Fruit fly (Drosophila melanogaster) whole organism, embryonic: ENCODE data around the gene CG3566.

ENCODE experiments used
- Adf1 ChIP-seq: fragments of 200-800 bp; sonication (Bioruptor generic); IDR thresholded peaks from 2 replicates; pipeline ENCODE4 v1.3.6; 2022; ENCODE audit warnings: missing biosample characterization, missing genetic modification characterization
- Awh ChIP-seq: fragments of 200-800 bp; sonication (Bioruptor generic); IDR thresholded peaks from 2 replicates; pipeline ENCODE4, ENCODE4 v1.3.6; 2022; ENCODE audit warnings: missing biosample characterization, missing genetic modification characterization
- CG10267 ChIP-seq: fragments of 200-800 bp; sonication (Bioruptor generic); optimal IDR thresholded peaks from 2 replicates; lab custom pipeline; 2018; ENCODE audit warnings: missing biosample characterization, mild to moderate bottlenecking, missing genetic modification characterization, moderate library complexity
- CG11398 ChIP-seq: fragments of 200-800 bp; sonication (Bioruptor generic); optimal IDR thresholded peaks from 2 replicates; lab custom pipeline; 2016; ENCODE audit warnings: missing biosample characterization, missing genetic modification characterization
- CG11456 ChIP-seq: fragments of 200-800 bp; sonication (Bioruptor generic); IDR thresholded peaks from 3 replicates; pipeline ENCODE4 v1.3.6; 2022; ENCODE audit warnings: missing biosample characterization, missing genetic modification characterization
- CG12104 ChIP-seq: fragments of 200-800 bp; sonication (Bioruptor generic); optimal IDR thresholded peaks from 3 replicates; lab custom pipeline; 2016; ENCODE audit warnings: missing biosample characterization, missing genetic modification characterization
- CG12236 ChIP-seq: fragments of 200-800 bp; sonication (Bioruptor generic); optimal IDR thresholded peaks from 2 replicates; lab custom pipeline; 2016; ENCODE audit warnings: missing biosample characterization, missing genetic modification characterization
- CG13624 ChIP-seq: fragments of 200-800 bp; sonication (Bioruptor generic); optimal IDR thresholded peaks from 2 replicates; lab custom pipeline; 2016; ENCODE audit warnings: missing biosample characterization, missing genetic modification characterization
- CG13894 ChIP-seq: fragments of 200-800 bp; sonication (Bioruptor generic); optimal IDR thresholded peaks from 3 replicates; lab custom pipeline; 2018; ENCODE audit warnings: missing biosample characterization, mild to moderate bottlenecking, missing genetic modification characterization, moderate library complexity
- CG14050 ChIP-seq: fragments of 200-800 bp; sonication (Bioruptor generic); IDR thresholded peaks from 3 replicates; pipeline ENCODE4 v1.3.6; 2022; ENCODE audit warnings: missing biosample characterization, missing genetic modification characterization
- CG14965 ChIP-seq: fragments of 200-800 bp; sonication (Bioruptor generic); optimal IDR thresholded peaks from 2 replicates; lab custom pipeline; 2016; ENCODE audit warnings: missing biosample characterization, missing genetic modification characterization, borderline replicate concordance
- CG16813 ChIP-seq: fragments of 200-800 bp; sonication (Bioruptor generic); IDR thresholded peaks from 3 replicates; pipeline ENCODE4 v1.3.6; 2022; ENCODE audit warnings: missing biosample characterization, missing genetic modification characterization; ENCODE audit not compliant: partially characterized antibody
- CG17912 ChIP-seq: fragments of 200-800 bp; sonication (Bioruptor generic); optimal IDR thresholded peaks from 2 replicates; lab custom pipeline; 2018; ENCODE audit warnings: missing biosample characterization, mild to moderate bottlenecking, missing genetic modification characterization
- CG1832 ChIP-seq: fragments of 200-800 bp; sonication (Bioruptor generic); optimal IDR thresholded peaks from 2 replicates; lab custom pipeline; 2017; ENCODE audit warnings: missing biosample characterization, mild to moderate bottlenecking, missing genetic modification characterization, inconsistent platforms
- CG2120 ChIP-seq: fragments of 200-800 bp; sonication (Bioruptor generic); optimal IDR thresholded peaks from 3 replicates; lab custom pipeline; 2016; ENCODE audit warnings: missing biosample characterization, missing genetic modification characterization
- CG31224 ChIP-seq: fragments of 200-800 bp; sonication (Bioruptor generic); IDR thresholded peaks from 2 replicates; pipeline ENCODE4 v1.3.6; 2022; ENCODE audit warnings: missing biosample characterization, missing genetic modification characterization
- CG32767 ChIP-seq: fragments of 200-800 bp; sonication (Bioruptor generic); IDR thresholded peaks from 2 replicates; pipeline ENCODE4 v1.3.6; 2022; ENCODE audit warnings: missing biosample characterization, missing genetic modification characterization
- CG33213 ChIP-seq: fragments of 200-800 bp; sonication (Bioruptor generic); optimal IDR thresholded peaks from 3 replicates; lab custom pipeline; 2016; ENCODE audit warnings: missing biosample characterization, missing genetic modification characterization
- CG34422 ChIP-seq: fragments of 200-800 bp; sonication (Bioruptor generic); IDR thresholded peaks from 3 replicates; pipeline ENCODE4 v1.3.6; 2022; ENCODE audit warnings: missing biosample characterization, missing genetic modification characterization
- CG3726 ChIP-seq: fragments of 200-800 bp; sonication (Bioruptor generic); IDR thresholded peaks from 3 replicates; pipeline ENCODE4, ENCODE4 v1.3.6; 2022; ENCODE audit warnings: missing biosample characterization, missing genetic modification characterization
- CG7928 ChIP-seq: fragments of 200-800 bp; sonication (Bioruptor generic); optimal IDR thresholded peaks from 2 replicates; lab custom pipeline; 2017; ENCODE audit warnings: missing biosample characterization, mild to moderate bottlenecking, missing genetic modification characterization
- CG8388 ChIP-seq: fragments of 200-800 bp; sonication (Bioruptor generic); optimal IDR thresholded peaks from 2 replicates; lab custom pipeline; 2019; ENCODE audit warnings: missing biosample characterization, mild to moderate bottlenecking, missing genetic modification characterization, moderate library complexity
- CoRest ChIP-seq: fragments of 200-800 bp; sonication (Bioruptor generic); optimal IDR thresholded peaks from 3 replicates; lab custom pipeline; 2018; ENCODE audit warnings: missing biosample characterization, mild to moderate bottlenecking, missing genetic modification characterization, moderate library complexity
- CrebB ChIP-seq: fragments of 200-800 bp; sonication (Bioruptor generic); optimal IDR thresholded peaks from 3 replicates; lab custom pipeline; 2018; ENCODE audit warnings: missing biosample characterization, mild to moderate bottlenecking, missing genetic modification characterization
- D19B ChIP-seq: fragments of 200-800 bp; sonication (Bioruptor generic); optimal IDR thresholded peaks from 2 replicates; lab custom pipeline; 2017; ENCODE audit warnings: missing biosample characterization, mild to moderate bottlenecking, missing genetic modification characterization
- HLH4C ChIP-seq: fragments of 200-800 bp; sonication (Bioruptor generic); IDR thresholded peaks from 3 replicates; pipeline ENCODE4 v1.3.6; 2022; ENCODE audit warnings: missing biosample characterization, missing genetic modification characterization; ENCODE audit not compliant: partially characterized antibody
- Hand ChIP-seq: fragments of 200-800 bp; sonication (Bioruptor generic); optimal IDR thresholded peaks from 2 replicates; lab custom pipeline; 2017; ENCODE audit warnings: mild to moderate bottlenecking, missing biosample characterization, missing genetic modification reagents, missing genetic modification characterization
- NC2β ChIP-seq: fragments of 200-800 bp; sonication (Bioruptor generic); optimal IDR thresholded peaks from 2 replicates; lab custom pipeline; 2016; ENCODE audit warnings: missing biosample characterization, missing genetic modification characterization
- NFAT ChIP-seq: fragments of 200-800 bp; sonication (Bioruptor generic); IDR thresholded peaks from 2 replicates; pipeline ENCODE4 v1.3.6; 2022; ENCODE audit warnings: missing biosample characterization, missing genetic modification characterization
- Nf-YA ChIP-seq: fragments of 200-800 bp; sonication (Bioruptor generic); IDR thresholded peaks from 2 replicates; pipeline ENCODE4 v1.3.6; 2022; ENCODE audit warnings: missing biosample characterization, missing genetic modification characterization
- Oaz ChIP-seq: fragments of 200-800 bp; sonication (Bioruptor generic); IDR thresholded peaks from 2 replicates; pipeline ENCODE4 v1.3.6; 2022; ENCODE audit warnings: missing biosample characterization, missing genetic modification characterization
- Rfx ChIP-seq: fragments of 200-800 bp; sonication (Bioruptor generic); IDR thresholded peaks from 2 replicates; pipeline ENCODE4 v1.3.6; 2022; ENCODE audit warnings: missing biosample characterization, missing genetic modification characterization
- ase ChIP-seq: fragments of 200-800 bp; sonication (Bioruptor generic); IDR thresholded peaks from 3 replicates; pipeline ENCODE4 v1.3.6; 2022; ENCODE audit warnings: missing biosample characterization, missing genetic modification characterization
- az2 ChIP-seq: fragments of 200-800 bp; sonication (Bioruptor generic); optimal IDR thresholded peaks from 3 replicates; lab custom pipeline; 2016; ENCODE audit warnings: missing biosample characterization, missing genetic modification characterization
- cg ChIP-seq: fragments of 200-800 bp; sonication (Bioruptor generic); optimal IDR thresholded peaks from 3 replicates; lab custom pipeline; 2019; ENCODE audit warnings: missing biosample characterization, mild to moderate bottlenecking, missing genetic modification characterization, moderate library complexity
- crc ChIP-seq: fragments of 200-800 bp; sonication (Bioruptor generic); optimal IDR thresholded peaks from 2 replicates; lab custom pipeline; 2016; ENCODE audit warnings: missing biosample characterization, missing genetic modification characterization
- da ChIP-seq: fragments of 200-800 bp; sonication (Bioruptor generic); optimal IDR thresholded peaks from 2 replicates; lab custom pipeline; 2016; ENCODE audit warnings: missing biosample characterization, missing genetic modification characterization
- emc ChIP-seq: fragments of 200-800 bp; sonication (Bioruptor generic); optimal IDR thresholded peaks from 2 replicates; lab custom pipeline; 2016; ENCODE audit warnings: missing biosample characterization, missing genetic modification characterization
- gsb ChIP-seq: fragments of 200-800 bp; sonication (Bioruptor generic); IDR thresholded peaks from 2 replicates; pipeline ENCODE4 v1.3.6; 2022; ENCODE audit warnings: missing biosample characterization, missing genetic modification characterization
- inv ChIP-seq: fragments of 200-800 bp; sonication (Bioruptor generic); IDR thresholded peaks from 2 replicates; pipeline ENCODE4 v1.3.6; 2022; ENCODE audit warnings: missing biosample characterization, missing genetic modification characterization; ENCODE audit not compliant: partially characterized antibody
- ken ChIP-seq: fragments of 200-800 bp; sonication (Bioruptor generic); IDR thresholded peaks from 3 replicates; pipeline ENCODE4 v1.3.6; 2022; ENCODE audit warnings: missing biosample characterization, missing genetic modification characterization
- nerfin-1 ChIP-seq: fragments of 200-800 bp; sonication (Bioruptor generic); optimal IDR thresholded peaks from 3 replicates; lab custom pipeline; 2019; ENCODE audit warnings: missing biosample characterization, mild to moderate bottlenecking, missing genetic modification characterization, moderate library complexity
- nmo ChIP-seq: fragments of 200-800 bp; sonication (Bioruptor generic); optimal IDR thresholded peaks from 2 replicates; lab custom pipeline; 2018; ENCODE audit warnings: missing biosample characterization, mild to moderate bottlenecking, missing genetic modification characterization, moderate library complexity
- p53 ChIP-seq: fragments of 200-800 bp; sonication (Bioruptor generic); optimal IDR thresholded peaks from 2 replicates; lab custom pipeline; 2016; ENCODE audit warnings: missing biosample characterization, missing genetic modification characterization
- pan ChIP-seq, 4 experiments: fragments of >200 bp in 3 of 4; fragments of 200-800 bp in 1 of 4; sonication (Bioruptor generic) in 1 of 4; optimal IDR thresholded peaks in 3 of 4; IDR thresholded peaks in 1 of 4; 2 replicates each; pipeline versions ENCODE4 v1.3.6 to Lab custom; 2017 to 2022; ENCODE audit warnings: missing biosample characterization in 2 of 4, missing genetic modification characterization in 2 of 4, mixed read lengths in 1 of 4
- sisA ChIP-seq: fragments of 200-800 bp; sonication (Bioruptor generic); IDR thresholded peaks from 2 replicates; pipeline ENCODE4 v1.3.6; 2022; ENCODE audit warnings: missing biosample characterization, missing genetic modification characterization

The CG3566 gene

DNA sequence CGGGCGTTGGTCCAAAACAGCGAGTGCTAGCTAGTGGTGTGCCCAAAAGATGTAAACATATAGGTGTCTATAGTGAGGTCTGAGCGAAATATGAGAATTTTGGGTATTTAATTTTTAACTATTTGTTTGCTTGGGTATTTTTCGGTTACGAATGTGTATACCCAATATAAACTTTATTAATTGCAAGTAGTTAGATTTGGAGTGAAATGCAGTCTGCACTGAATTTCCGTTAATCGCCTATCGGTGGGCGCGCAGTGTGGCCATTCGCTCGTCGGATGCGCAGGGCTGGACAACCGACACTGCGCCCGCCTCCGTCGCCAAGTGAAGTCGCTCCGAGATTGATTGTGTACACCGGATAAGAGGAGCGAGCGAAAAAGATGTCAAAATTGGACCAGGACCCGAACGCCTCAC, 18.6 kb upstream of the CG3566 start, which contains the start of the genes CG15891 and CG3815 (continued):
- no peak for TF ChIP-seq ase
- peak; percentile 51 for TF ChIP-seq nerfin-1 (tag; lab: Kevin White, UChicago)
- peak; percentile 57 for TF ChIP-seq CG13894 (tag; lab: Kevin White, UChicago)
- TF ChIP-seq Nf-YA (GFP tag; lab: Robert Waterston, UW) = no peak
- TF ChIP-seq, all 482 proteins: peak for 232

DNA sequence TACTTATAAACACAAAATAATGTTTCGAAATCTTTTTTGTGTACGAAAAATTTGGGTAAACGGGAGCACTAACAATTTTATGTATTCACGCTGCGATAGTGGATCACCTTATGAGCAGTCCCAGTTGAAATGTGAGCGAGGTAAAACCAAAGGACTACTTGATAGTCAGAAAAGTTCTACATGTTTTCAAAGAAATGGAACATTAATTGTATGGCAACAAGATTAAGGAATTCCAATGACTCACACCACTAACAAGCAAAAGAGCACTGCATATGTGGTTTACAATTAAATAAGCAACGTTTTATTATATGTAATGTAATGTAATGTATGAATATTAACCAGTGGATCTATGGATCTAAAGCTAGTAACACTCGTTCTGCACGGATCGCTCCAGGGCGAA, 17.7 kb upstream of the CG3566 start, which contains the start of gene CG15892:
Gene CG15892, minus strand, starts transcription at position 101 of the 400 bp plus-strand sequence.
- TF ChIP-seq CG14050 (GFP tag; lab: Robert Waterston, UW) (no peak), az2 (GFP tag; lab: Kevin White, UChicago) (no peak), Adf1 (GFP tag; lab: Robert Waterston, UW) (no peak), D19B (GFP tag; lab: Kevin White, UChicago) (no peak), CG16813 (GFP tag; lab: Robert Waterston, UW) (no peak)

DNA sequence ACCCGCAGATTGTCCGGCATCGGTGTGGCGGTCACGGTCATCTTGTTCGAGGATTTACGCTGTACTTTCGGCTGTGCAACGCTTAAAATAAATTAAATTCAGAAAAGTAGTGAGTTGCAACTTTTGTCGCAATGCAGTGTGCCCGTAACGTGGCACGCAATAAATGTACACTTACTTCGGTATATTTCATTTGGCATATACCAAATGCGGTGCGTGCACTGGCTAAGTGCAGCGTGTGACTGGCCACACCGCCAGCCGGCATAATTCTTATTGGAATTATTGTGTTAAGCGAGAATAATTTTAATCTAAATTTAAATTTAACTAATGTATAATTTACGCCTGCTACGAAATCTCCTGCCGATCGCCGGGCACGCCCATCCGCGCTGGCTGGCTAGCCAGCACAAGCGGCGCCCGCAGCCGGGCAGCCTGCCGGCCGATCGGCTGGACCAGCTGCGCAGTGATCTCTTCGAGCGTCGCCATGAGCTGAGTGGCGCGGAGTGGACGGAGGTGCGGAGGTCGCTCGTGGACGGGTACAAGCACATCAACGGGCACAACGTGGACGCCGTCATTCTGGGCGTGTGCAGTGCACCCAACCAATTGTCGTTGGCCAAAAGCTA, 14.7 kb upstream of the CG3566 start, which contains the start of the genes Rpt4 and mldr:
Gene Rpt4, minus strand, starts transcription at position 163 of the 617 bp plus-strand sequence.
Gene mldr, plus strand, starts transcription at position 221 of the 617 bp plus-strand sequence.
- TF ChIP-seq CrebB (tag; lab: Kevin White, UChicago) (no peak), CG33213 (GFP tag; lab: Kevin White, UChicago) (peak; percentile 38), CoRest (tag; lab: Kevin White, UChicago) (no peak), CG8388 (GFP tag; lab: Kevin White, UChicago) (no peak), p53 (GFP tag; lab: Kevin White, UChicago) (no peak), crc (no peak), CG13624 (GFP tag; lab: Kevin White, UChicago) (no peak), CG12236 (GFP tag; lab: Kevin White, UChicago) (no peak), CG17912 (GFP tag; lab: Kevin White, UChicago) (no peak), da (no peak), HLH4C (GFP tag; lab: Robert Waterston, UW) (no peak), CG34422 (peak; percentile 70; the same call in 1 of the 3 replicates), NC2β (GFP tag; lab: Kevin White, UChicago) (no peak), sisA (GFP tag; lab: Robert Waterston, UW) (no peak), CG12104 (GFP tag; lab: Kevin White, UChicago) (no peak), CG1832 (GFP tag; lab: Kevin White, UChicago) (no peak), CG3726 (GFP tag; lab: Robert Waterston, UW) (no peak), CG10267 (tag; lab: Kevin White, UChicago) (peak; percentile 21), nmo (GFP tag; lab: Kevin White, UChicago) (peak; percentile 40), inv (no peak), CG2120 (no peak), Oaz (GFP tag; lab: Robert Waterston, UW) (no peak), CG32767 (GFP tag; lab: Robert Waterston, UW) (no peak), Awh (no peak), cg (no peak), Hand (no peak), ken (GFP tag; lab: Robert Waterston, UW) (no peak), Rfx (GFP tag; lab: Robert Waterston, UW) (0 out of 2 replicates have a peak, but pooled peaks have one; percentile 16), gsb (GFP tag; lab: Robert Waterston, UW) (no peak), NFAT (GFP tag; lab: Robert Waterston, UW) (no peak), CG31224 (GFP tag; lab: Robert Waterston, UW) (no peak), CG11456 (GFP tag; lab: Robert Waterston, UW) (no peak), CG7928 (peak; percentile 38), CG11398 (GFP tag; lab: Kevin White, UChicago) (no peak), emc (no peak), CG14965 (GFP tag; lab: Kevin White, UChicago) (no peak), pan (optimal IDR thresholded peaks at IDR 0.05; lab: Kevin White, UChicago) (no peak), pan (GFP tag; optimal IDR thresholded peaks at IDR 0.05 in 1 of 2, IDR thresholded peaks at IDR 0.05 in 1 of 2) (no peak)
